Worm (Caenorhabditis elegans): ENCODE results near the gene F30B5.11.

Gene F30B5.11

ce11 chrIV:4171531-4172163, 48.2 kb downstream of the F30B5.11 start, which contains the start of the genes K08D10.13 and rnp-2:
TSS of gene K08D10.13 (minus strand) at chrIV:4171581.
TSS of gene rnp-2 (plus strand) at chrIV:4172076.
- no peak for TF ChIP-seq mbf-1 (tag; optimal IDR thresholded peaks at IDR 0.05)
- TF ChIP-seq ztf-11 (tag; optimal IDR thresholded peaks at IDR 0.05), result no peak
- no peak for TF ChIP-seq nhr-21 (tag; optimal IDR thresholded peaks at IDR 0.05)
- no peak for TF ChIP-seq nhr-10 (tag; optimal IDR thresholded peaks at IDR 0.05)
- no peak for TF ChIP-seq nhr-237 (tag; optimal IDR thresholded peaks at IDR 0.05)
- TF ChIP-seq gmeb-1 (tag; optimal IDR thresholded peaks at IDR 0.05), result peak; percentile 60
- no peak for TF ChIP-seq ztf-1 (GFP tag; conservative IDR thresholded peaks at IDR 0.05)
- no peak for TF ChIP-seq ceh-16 (tag; optimal IDR thresholded peaks at IDR 0.05)
- TF ChIP-seq nhr-12 (tag; optimal IDR thresholded peaks at IDR 0.05), result no peak
- TF ChIP-seq lsy-2 (tag; optimal IDR thresholded peaks at IDR 0.05), result peak; percentile 22 to 79
- peak; percentile 60 for TF ChIP-seq C34F6.9 (tag; optimal IDR thresholded peaks at IDR 0.05)
- TF ChIP-seq lin-11 (tag; optimal IDR thresholded peaks at IDR 0.05), result no peak
- peak; percentile 46 for TF ChIP-seq sma-3 (GFP tag; optimal IDR thresholded peaks at IDR 0.05)
- TF ChIP-seq unc-62 (GFP tag; optimal IDR thresholded peaks at IDR 0.05), result no peak
- no peak for TF ChIP-seq blmp-1 (tag; optimal IDR thresholded peaks at IDR 0.05; ENCODE audit: insufficient read depth)
- TF ChIP-seq F13H6.1 (tag; optimal IDR thresholded peaks at IDR 0.05), result peak; percentile 40
- TF ChIP-seq nhr-77 (tag; optimal IDR thresholded peaks at IDR 0.05), result no peak
- TF ChIP-seq unc-55 (GFP tag; optimal IDR thresholded peaks at IDR 0.05), result peak; percentile 52
- no peak for TF ChIP-seq nhr-129 (tag; optimal IDR thresholded peaks at IDR 0.05)
- TF ChIP-seq nhr-6 (tag; optimal IDR thresholded peaks at IDR 0.05), result no peak
- TF ChIP-seq Y55F3AM.14 (GFP tag; optimal IDR thresholded peaks at IDR 0.05), result no peak
- no peak for TF ChIP-seq mdl-1 (tag; optimal IDR thresholded peaks at IDR 0.05)
- TF ChIP-seq fos-1 (tag; optimal IDR thresholded peaks at IDR 0.05), result no peak

All from whole organism, L2 larva.